Worm (Caenorhabditis elegans): ENCODE results near the gene C24B9.3.

C24B9.3 gene

ce11 chrV:2750006-2750405 lies 38.6 kb upstream of the C24B9.3 start, which contains the start of gene srx-24:
Gene srx-24 (minus strand): TSS chrV:2750106.
- TF ChIP-seq lin-39 (tag; optimal IDR thresholded peaks at IDR 0.05) (no peak), fkh-10 (GFP tag; optimal IDR thresholded peaks at IDR 0.05) (no peak), fos-1 (tag; optimal IDR thresholded peaks at IDR 0.05) (no peak), snpc-4 (tag; optimal IDR thresholded peaks at IDR 0.05) (no peak), nhr-77 (tag; optimal IDR thresholded peaks at IDR 0.05) (no peak), unc-62 (GFP tag; optimal IDR thresholded peaks at IDR 0.05) (no peak), jun-1 (tag; optimal IDR thresholded peaks at IDR 0.05) (no peak), ceh-28 (tag; optimal IDR thresholded peaks at IDR 0.05) (no peak), nhr-25 (tag; optimal IDR thresholded peaks at IDR 0.05) (no peak)

ce11 chrV:2746404-2746803 lies 35.0 kb upstream of the C24B9.3 start:
- TF ChIP-seq ceh-28 (tag; optimal IDR thresholded peaks at IDR 0.05) (no peak), egl-27 (tag; optimal IDR thresholded peaks at IDR 0.05) (no peak), lsy-12 (tag; optimal IDR thresholded peaks at IDR 0.05) (no peak), hmg-11 (tag; optimal IDR thresholded peaks at IDR 0.05) (no peak), elt-3 (tag; optimal IDR thresholded peaks at IDR 0.05) (no peak), nhr-237 (tag; optimal IDR thresholded peaks at IDR 0.05) (no peak), ztf-4 (tag; optimal IDR thresholded peaks at IDR 0.05) (no peak), fos-1 (tag; optimal IDR thresholded peaks at IDR 0.05) (no peak), eor-1 (tag; optimal IDR thresholded peaks at IDR 0.05) (no peak), tbx-2 (tag; optimal IDR thresholded peaks at IDR 0.05) (no peak), ama-1 (optimal IDR thresholded peaks at IDR 0.05) (no peak), nhr-23 (tag; optimal IDR thresholded peaks at IDR 0.05) (no peak), egl-5 (tag; optimal IDR thresholded peaks at IDR 0.05) (no peak), nhr-43 (tag; optimal IDR thresholded peaks at IDR 0.05; ENCODE audit: poor library complexity, severe bottlenecking) (no peak)

- TF ChIP-seq zag-1 (tag; optimal IDR thresholded peaks at IDR 0.05) (no peak), eor-1 (tag; optimal IDR thresholded peaks at IDR 0.05) (no peak), pqm-1 (tag; optimal IDR thresholded peaks at IDR 0.05) (no peak), nhr-67 (tag; optimal IDR thresholded peaks at IDR 0.05) (no peak)
Observed at ce11 chrV:2742298-2742697, 30.9 kb upstream of the C24B9.3 start, which contains the start of gene srg-62. Gene srg-62 (minus strand): TSS chrV:2742398.

ce11 chrV:2740228-2740627 lies 28.8 kb upstream of the C24B9.3 start, which contains the start of gene srg-61:
Gene srg-61 (minus strand): TSS chrV:2740328.
- no peak for TF ChIP-seq aly-2 (tag; optimal IDR thresholded peaks at IDR 0.05)

ce11 chrV:2739607-2740006 lies 28.2 kb upstream of the C24B9.3 start:
- no peak for TF ChIP-seq lsy-12 (tag; optimal IDR thresholded peaks at IDR 0.05)
- no peak for TF ChIP-seq aly-2 (tag; optimal IDR thresholded peaks at IDR 0.05)
- TF ChIP-seq pha-4 (tag; optimal IDR thresholded peaks at IDR 0.05), result no peak
- TF ChIP-seq sea-2 (GFP tag; optimal IDR thresholded peaks at IDR 0.05), result no peak
- no peak for TF ChIP-seq tbx-2 (tag; optimal IDR thresholded peaks at IDR 0.05)
- no peak for TF ChIP-seq ceh-9 (tag; optimal IDR thresholded peaks at IDR 0.05)
- no peak for TF ChIP-seq ceh-28 (tag; optimal IDR thresholded peaks at IDR 0.05)
- no peak for TF ChIP-seq nhr-23 (tag; optimal IDR thresholded peaks at IDR 0.05)
- no peak for TF ChIP-seq egl-27 (tag; optimal IDR thresholded peaks at IDR 0.05)
- TF ChIP-seq ztf-4 (tag; optimal IDR thresholded peaks at IDR 0.05), result no peak
- TF ChIP-seq nhr-77 (tag; optimal IDR thresholded peaks at IDR 0.05), result no peak
- TF ChIP-seq nfya-1 (tag; optimal IDR thresholded peaks at IDR 0.05; ENCODE audit: insufficient read depth), result no peak
- TF ChIP-seq skn-1 (tag; optimal IDR thresholded peaks at IDR 0.05), result no peak
- TF ChIP-seq jun-1 (tag; optimal IDR thresholded peaks at IDR 0.05), result no peak

- no peak for TF ChIP-seq nhr-11 (tag; optimal IDR thresholded peaks at IDR 0.05)
- no peak for TF ChIP-seq nhr-67 (tag; optimal IDR thresholded peaks at IDR 0.05)
- TF ChIP-seq pqm-1 (tag; optimal IDR thresholded peaks at IDR 0.05), result no peak
- no peak for TF ChIP-seq elt-3 (tag; optimal IDR thresholded peaks at IDR 0.05)
- no peak for TF ChIP-seq daf-12 (tag; optimal IDR thresholded peaks at IDR 0.05)
- no peak for TF ChIP-seq ztf-4 (tag; optimal IDR thresholded peaks at IDR 0.05)
- no peak for TF ChIP-seq tbx-2 (tag; optimal IDR thresholded peaks at IDR 0.05)
- TF ChIP-seq ceh-9 (tag; optimal IDR thresholded peaks at IDR 0.05), result no peak
- TF ChIP-seq snpc-4 (tag; optimal IDR thresholded peaks at IDR 0.05), result no peak
- no peak for TF ChIP-seq nhr-77 (tag; optimal IDR thresholded peaks at IDR 0.05)
- TF ChIP-seq fkh-10 (GFP tag; optimal IDR thresholded peaks at IDR 0.05), result no peak
- TF ChIP-seq nhr-28 (tag; optimal IDR thresholded peaks at IDR 0.05), result no peak
- no peak for TF ChIP-seq pha-4 (tag; optimal IDR thresholded peaks at IDR 0.05)
- TF ChIP-seq egl-27 (tag; optimal IDR thresholded peaks at IDR 0.05), result no peak
- TF ChIP-seq jun-1 (tag; optimal IDR thresholded peaks at IDR 0.05), result no peak
- no peak for TF ChIP-seq aly-2 (tag; optimal IDR thresholded peaks at IDR 0.05)
Observed at ce11 chrV:2738174-2738573, 26.8 kb upstream of the C24B9.3 start, which contains the start of gene srg-56. Gene srg-56 (minus strand): TSS chrV:2738274.
